Worm (Caenorhabditis elegans) whole organism, young adult: Measurements from ENCODE around the gene cpg-1.

Source experiments
- B0261.1 ChIP-seq: sonication (generic microtip); optimal IDR thresholded peaks from 2 replicates; lab custom pipeline; 2016; ENCODE audit warnings: mild to moderate bottlenecking, missing genetic modification characterization, moderate library complexity, missing compliant biosample characterization
- F23B12.7 ChIP-seq: sonication (generic microtip); optimal IDR thresholded peaks from 2 replicates; lab custom pipeline; 2017; ENCODE audit warnings: missing genetic modification characterization, mild to moderate bottlenecking, missing compliant biosample characterization, antibody characterized with exemption, moderate library complexity; ENCODE audit not compliant: insufficient read depth
- F37B4.10 ChIP-seq: fragments of 200-800 bp; sonication (Bioruptor generic); IDR thresholded peaks from 2 replicates; pipeline ENCODE4 v1.3.6; 2022; ENCODE audit warnings: missing genetic modification characterization, missing compliant biosample characterization
- F55B11.4 ChIP-seq: sonication (generic microtip); optimal IDR thresholded peaks from 2 replicates; lab custom pipeline; 2016; ENCODE audit warnings: missing compliant biosample characterization, missing genetic modification characterization, borderline replicate concordance; ENCODE audit not compliant: insufficient read depth
- F57C9.4 ChIP-seq: sonication (generic microtip); optimal IDR thresholded peaks from 2 replicates; lab custom pipeline; 2017; ENCODE audit warnings: mild to moderate bottlenecking, missing genetic modification characterization, missing compliant biosample characterization
- Y67H2A.10 ChIP-seq: fragments of 200-800 bp; sonication (Bioruptor generic); conservative IDR thresholded peaks from 2 replicates; pipeline ENCODE4 v1.3.6; 2022; ENCODE audit warnings: missing genetic modification reagents, missing genetic modification characterization, missing compliant biosample characterization
- attf-5 ChIP-seq: fragments of 200-800 bp; sonication (Bioruptor generic); optimal IDR thresholded peaks from 2 replicates; lab custom pipeline; 2018; ENCODE audit warnings: mild to moderate bottlenecking, missing genetic modification characterization, missing compliant biosample characterization
- bed-2 ChIP-seq: fragments of 200-800 bp; sonication (Bioruptor generic); IDR thresholded peaks from 2 replicates; pipeline ENCODE4 v1.3.6; 2022; ENCODE audit warnings: missing genetic modification reagents, missing genetic modification characterization, missing compliant biosample characterization
- ceh-27 ChIP-seq: fragments of 200-800 bp; sonication (Bioruptor generic); optimal IDR thresholded peaks from 2 replicates; lab custom pipeline; 2018; ENCODE audit warnings: mild to moderate bottlenecking, missing genetic modification characterization, moderate library complexity, missing compliant biosample characterization
- egrh-3 ChIP-seq: fragments of 200-800 bp; sonication (Bioruptor generic); IDR thresholded peaks from 2 replicates; pipeline ENCODE4 v1.3.6; 2022; ENCODE audit warnings: missing genetic modification reagents, missing genetic modification characterization, missing compliant biosample characterization
- gei-17 ChIP-seq: fragments of 200-800 bp; sonication (Bioruptor generic); optimal IDR thresholded peaks from 2 replicates; lab custom pipeline; 2018; ENCODE audit warnings: mild to moderate bottlenecking, missing genetic modification characterization, missing compliant biosample characterization
- hmg-1.2 ChIP-seq: fragments of 200-800 bp; sonication (Bioruptor generic); IDR thresholded peaks from 2 replicates; pipeline ENCODE4 v1.3.6; 2022; ENCODE audit warnings: missing genetic modification reagents, missing genetic modification characterization, missing compliant biosample characterization
- hmg-20 ChIP-seq: fragments of 200-800 bp; sonication (Bioruptor generic); IDR thresholded peaks from 2 replicates; pipeline ENCODE4 v1.3.6; 2022; ENCODE audit warnings: missing genetic modification reagents, missing genetic modification characterization, missing compliant biosample characterization
- let-526 ChIP-seq: fragments of 200-800 bp; sonication (Bioruptor generic); IDR thresholded peaks from 2 replicates; pipeline ENCODE4 v1.3.6; 2022; ENCODE audit warnings: missing genetic modification reagents, missing genetic modification characterization, missing compliant biosample characterization
- lin-26 ChIP-seq: fragments of 200-800 bp; sonication (Bioruptor generic); IDR thresholded peaks from 2 replicates; pipeline ENCODE4 v1.3.6; 2022; ENCODE audit warnings: missing genetic modification reagents, missing genetic modification characterization, missing compliant biosample characterization
- lin-40 ChIP-seq: sonication (generic microtip); optimal IDR thresholded peaks from 2 replicates; lab custom pipeline; 2016; ENCODE audit warnings: missing genetic modification characterization, mild to moderate bottlenecking, missing compliant biosample characterization, missing genotype, missing genetic modification reagents
- madf-6 ChIP-seq: fragments of 200-800 bp; sonication (Bioruptor generic); IDR thresholded peaks from 2 replicates; pipeline ENCODE4 v1.3.6; 2022; ENCODE audit warnings: missing genetic modification reagents, missing genetic modification characterization, missing compliant biosample characterization
- madf-8 ChIP-seq: fragments of 200-800 bp; sonication (Bioruptor generic); conservative IDR thresholded peaks from 2 replicates; pipeline ENCODE4 v1.3.6; 2022; ENCODE audit warnings: missing genetic modification reagents, missing genetic modification characterization, missing compliant biosample characterization
- mxl-1 ChIP-seq: sonication (generic microtip); optimal IDR thresholded peaks from 2 replicates; lab custom pipeline; 2016; ENCODE audit warnings: missing genetic modification characterization, missing compliant biosample characterization
- nfya-2 ChIP-seq: fragments of 200-800 bp; sonication (Bioruptor generic); IDR thresholded peaks from 2 replicates; pipeline ENCODE4 v1.3.6; 2022; ENCODE audit warnings: missing genetic modification reagents, missing genetic modification characterization, missing compliant biosample characterization
- pbrm-1 ChIP-seq: fragments of 200-800 bp; sonication (Bioruptor generic); IDR thresholded peaks from 2 replicates; pipeline ENCODE4 v1.3.6; 2022; ENCODE audit warnings: missing genetic modification reagents, missing genetic modification characterization, missing compliant biosample characterization
- pha-4 ChIP-seq: fragments of 150-350 bp; sonication (generic microtip); optimal IDR thresholded peaks from 2 replicates; lab custom pipeline; 2014; ENCODE audit warnings: missing biosample characterization, missing genetic modification reagents, missing genetic modification characterization
- repo-1 ChIP-seq: sonication (generic microtip); optimal IDR thresholded peaks from 2 replicates; lab custom pipeline; 2017; ENCODE audit warnings: mild to moderate bottlenecking, missing genetic modification characterization, missing compliant biosample characterization
- tbp1 ChIP-seq: fragments of 200-800 bp; sonication (Bioruptor generic); optimal IDR thresholded peaks from 2 replicates; lab custom pipeline; 2018; ENCODE audit warnings: mild to moderate bottlenecking, missing genetic modification characterization, missing compliant biosample characterization
- unc-130 ChIP-seq: sonication (generic microtip); optimal IDR thresholded peaks from 2 replicates; lab custom pipeline; 2016; ENCODE audit warnings: missing genetic modification reagents, missing genetic modification characterization, missing compliant biosample characterization
- unc-62 ChIP-seq: fragments of 150-350 bp; optimal IDR thresholded peaks from 2 replicates; lab custom pipeline; 2014; ENCODE audit warnings: missing biosample characterization, missing genetic modification reagents, missing genetic modification characterization
- ztf-25 ChIP-seq: fragments of 200-800 bp; sonication (Bioruptor generic); IDR thresholded peaks from 2 replicates; pipeline ENCODE4 v1.3.6; 2022; ENCODE audit warnings: missing genetic modification reagents, missing genetic modification characterization, missing compliant biosample characterization

Gene cpg-1

ce11 chrIII:4450773-4451423 lies 38.3 kb upstream of the cpg-1 start:
- TF ChIP-seq F55B11.4 (tag; lab: Kevin White, UChicago) (no peak), lin-26 (GFP tag; lab: Robert Waterston, UW) (no peak), F37B4.10 (GFP tag; lab: Robert Waterston, UW) (no peak)

- TF ChIP-seq ztf-25 (no peak), let-526 (GFP tag; lab: Robert Waterston, UW) (no peak), unc-130 (GFP tag; lab: Kevin White, UChicago) (no peak), pha-4 (tag; lab: Kevin White, UChicago) (no peak), repo-1 (tag; lab: Kevin White, UChicago) (no peak), attf-5 (no peak)
Measured at ce11 chrIII:4452749-4453148, 36.4 kb upstream of the cpg-1 start.

- TF ChIP-seq ztf-25 (0 out of 2 replicates have a peak, but pooled peaks have one; percentile 9), madf-6 (GFP tag; lab: Robert Waterston, UW) (no peak)
Measured at ce11 chrIII:4453301-4453700, 35.9 kb upstream of the cpg-1 start.

ce11 chrIII:4453768-4454167 lies 35.4 kb upstream of the cpg-1 start:
- peak; percentile 89 for TF ChIP-seq unc-62 (GFP tag; lab: Kevin White, UChicago)
- no peak for TF ChIP-seq F23B12.7 (tag; lab: Kevin White, UChicago)
- TF ChIP-seq, all 124 proteins: peak for 1

- TF ChIP-seq lin-26 (GFP tag; lab: Robert Waterston, UW) = 0 out of 2 replicates have a peak, but pooled peaks have one; percentile 19
- no peak for TF ChIP-seq hmg-1.2 (GFP tag; lab: Robert Waterston, UW)
Measured at ce11 chrIII:4454919-4455318, 34.2 kb upstream of the cpg-1 start.

ce11 chrIII:4456579-4456978 lies 32.6 kb upstream of the cpg-1 start:
- TF ChIP-seq hmg-1.2 (GFP tag; lab: Robert Waterston, UW) = peak; percentile 27; the same call in 1 of the 2 replicates
- TF ChIP-seq nfya-2 = no peak
- TF ChIP-seq, all 124 proteins: peak for 1

ce11 chrIII:4460242-4460641 lies 28.9 kb upstream of the cpg-1 start:
- TF ChIP-seq madf-8 (GFP tag; lab: Robert Waterston, UW) = no peak

ce11 chrIII:4461337-4461736 lies 27.8 kb upstream of the cpg-1 start:
- no peak for TF ChIP-seq Y67H2A.10 (GFP tag; lab: Robert Waterston, UW)
- TF ChIP-seq hmg-20 (GFP tag; lab: Robert Waterston, UW) = no peak
- TF ChIP-seq lin-40 (tag; lab: Kevin White, UChicago) = no peak
- no peak for TF ChIP-seq tbp1 (GFP tag; lab: Kevin White, UChicago)

- no peak for TF ChIP-seq mxl-1 (tag; lab: Kevin White, UChicago)
- TF ChIP-seq F57C9.4 (tag; lab: Kevin White, UChicago) = no peak
- no peak for TF ChIP-seq egrh-3 (GFP tag; lab: Robert Waterston, UW)
- no peak for TF ChIP-seq let-526 (GFP tag; lab: Robert Waterston, UW)
- no peak for TF ChIP-seq ztf-25
- no peak for TF ChIP-seq pbrm-1
- no peak for TF ChIP-seq bed-2 (GFP tag; lab: Robert Waterston, UW)
- no peak for TF ChIP-seq B0261.1 (tag; lab: Kevin White, UChicago)
- no peak for TF ChIP-seq F23B12.7 (tag; lab: Kevin White, UChicago)
- no peak for TF ChIP-seq hmg-1.2 (GFP tag; lab: Robert Waterston, UW)
- TF ChIP-seq pha-4 (tag; lab: Kevin White, UChicago) = no peak
- TF ChIP-seq gei-17 = no peak
- no peak for TF ChIP-seq madf-8 (GFP tag; lab: Robert Waterston, UW)
- no peak for TF ChIP-seq ceh-27
- TF ChIP-seq, all 124 proteins: peak for 0
Measured at ce11 chrIII:4467277-4467676, 21.9 kb upstream of the cpg-1 start, which contains the start of gene ndg-4. Gene ndg-4, minus strand, starts transcription at chrIII:4467377.
